Worm (Caenorhabditis elegans) whole organism, mixed stage, embryonic: Measurements from ENCODE around the gene eif-2A.

Source experiments
- M03D4.4 ChIP-seq: sonication (generic microtip); optimal IDR thresholded peaks from 2 replicates; lab custom pipeline; 2017; ENCODE audit warnings: mild to moderate bottlenecking, missing genetic modification characterization, missing compliant biosample characterization
- bed-3 ChIP-seq: fragments of 200-800 bp; sonication (Bioruptor generic); optimal IDR thresholded peaks from 3 replicates; lab custom pipeline; 2018; ENCODE audit warnings: mild to moderate bottlenecking, missing genetic modification characterization, moderate library complexity, missing compliant biosample characterization
- blmp-1 ChIP-seq: fragments of 150-350 bp; optimal IDR thresholded peaks from 2 replicates; lab custom pipeline; 2014; ENCODE audit warnings: missing biosample characterization, missing genetic modification characterization
- ceh-43 ChIP-seq: fragments of 200-800 bp; sonication (Bioruptor generic); optimal IDR thresholded peaks from 2 replicates; lab custom pipeline; 2018; ENCODE audit warnings: mild to moderate bottlenecking, missing genetic modification characterization, moderate library complexity, missing compliant biosample characterization
- ceh-83 ChIP-seq: fragments of 200-800 bp; sonication (Bioruptor generic); optimal IDR thresholded peaks from 2 replicates; lab custom pipeline; 2018; ENCODE audit warnings: mild to moderate bottlenecking, missing genetic modification characterization, missing compliant biosample characterization
- ces-1 ChIP-seq: fragments of 150-350 bp; optimal IDR thresholded peaks from 2 replicates; lab custom pipeline; 2014; ENCODE audit warnings: missing biosample characterization, missing genetic modification reagents, missing genetic modification characterization
- cnd-1 ChIP-seq: fragments of 200-800 bp; sonication (Bioruptor generic); optimal IDR thresholded peaks from 2 replicates; lab custom pipeline; 2018; ENCODE audit warnings: mild to moderate bottlenecking, missing genetic modification characterization, missing compliant biosample characterization
- drap-1 ChIP-seq: fragments of 200-800 bp; sonication (Bioruptor generic); optimal IDR thresholded peaks from 3 replicates; lab custom pipeline; 2018; ENCODE audit warnings: mild to moderate bottlenecking, missing genetic modification characterization, missing compliant biosample characterization
- elt-1 ChIP-seq: sonication (generic microtip); optimal IDR thresholded peaks from 2 replicates; lab custom pipeline; 2017; ENCODE audit warnings: missing genetic modification characterization, mild to moderate bottlenecking, missing compliant biosample characterization, antibody characterized with exemption, moderate library complexity, borderline replicate concordance; ENCODE audit not compliant: insufficient read depth
- flh-1 ChIP-seq: fragments of 200-800 bp; sonication (Bioruptor generic); optimal IDR thresholded peaks from 2 replicates; lab custom pipeline; 2018; ENCODE audit warnings: mild to moderate bottlenecking, missing genetic modification characterization, moderate library complexity, missing compliant biosample characterization
- ham-2 ChIP-seq: fragments of 200-800 bp; sonication (Bioruptor generic); optimal IDR thresholded peaks from 2 replicates; lab custom pipeline; 2018; ENCODE audit warnings: mild to moderate bottlenecking, missing genetic modification characterization, missing compliant biosample characterization
- hlh-1 ChIP-seq: fragments of 150-350 bp; optimal IDR thresholded peaks from 2 replicates; lab custom pipeline; 2014; ENCODE audit warnings: missing biosample characterization, missing genetic modification reagents, missing genetic modification characterization
- lsy-2 ChIP-seq: fragments of 150-350 bp; optimal IDR thresholded peaks from 2 replicates; lab custom pipeline; 2014; ENCODE audit warnings: missing biosample characterization, missing genetic modification characterization
- mab-5 ChIP-seq: fragments of 150-350 bp; optimal IDR thresholded peaks from 2 replicates; lab custom pipeline; 2014; ENCODE audit warnings: missing biosample characterization, missing genetic modification characterization
- mep-1 ChIP-seq: fragments of 150-350 bp; optimal IDR thresholded peaks from 2 replicates; lab custom pipeline; 2017; ENCODE audit warnings: missing biosample characterization, missing genetic modification reagents, missing genetic modification characterization, inconsistent platforms
- mls-2 ChIP-seq: sonication (generic microtip); optimal IDR thresholded peaks from 2 replicates; lab custom pipeline; 2016; ENCODE audit warnings: mild to moderate bottlenecking, missing genetic modification characterization, moderate library complexity, missing compliant biosample characterization
- nhr-12 ChIP-seq: fragments of 150-350 bp; optimal IDR thresholded peaks from 2 replicates; lab custom pipeline; 2014; ENCODE audit warnings: missing biosample characterization, missing genetic modification characterization
- nhr-2 ChIP-seq: fragments of 150-350 bp; optimal IDR thresholded peaks from 2 replicates; lab custom pipeline; 2014; ENCODE audit warnings: missing biosample characterization, missing genetic modification characterization
- nhr-237 ChIP-seq: fragments of 150-350 bp; optimal IDR thresholded peaks from 2 replicates; lab custom pipeline; 2014; ENCODE audit warnings: missing biosample characterization, missing genetic modification characterization
- nhr-28 ChIP-seq: fragments of 150-350 bp; optimal IDR thresholded peaks from 2 replicates; lab custom pipeline; 2014; ENCODE audit warnings: missing biosample characterization, missing genetic modification characterization
- nhr-76 ChIP-seq: sonication (generic microtip); optimal IDR thresholded peaks from 2 replicates; lab custom pipeline; 2017; ENCODE audit warnings: missing biosample characterization, missing genetic modification characterization
- pha-4 ChIP-seq: fragments of 150-350 bp; optimal IDR thresholded peaks from 2 replicates; lab custom pipeline; 2018; ENCODE audit warnings: missing biosample characterization, missing genetic modification reagents, missing genetic modification characterization
- sem-2 ChIP-seq: fragments of 200-800 bp; sonication (Bioruptor generic); optimal IDR thresholded peaks from 2 replicates; lab custom pipeline; 2018; ENCODE audit warnings: mild to moderate bottlenecking, missing genetic modification characterization, missing compliant biosample characterization
- snpc-4 ChIP-seq: fragments of 150-350 bp; optimal IDR thresholded peaks from 2 replicates; lab custom pipeline; 2014; ENCODE audit warnings: missing biosample characterization, missing genetic modification characterization
- sptf-1 ChIP-seq: sonication (generic microtip); optimal IDR thresholded peaks from 2 replicates; lab custom pipeline; 2017; ENCODE audit warnings: mild to moderate bottlenecking, missing genetic modification characterization, moderate library complexity, missing compliant biosample characterization
- unc-120 ChIP-seq: sonication (generic microtip); optimal IDR thresholded peaks from 2 replicates; lab custom pipeline; 2017; ENCODE audit warnings: missing genetic modification characterization, missing compliant biosample characterization; ENCODE audit not compliant: poor library complexity, severe bottlenecking
- zip-8 ChIP-seq: fragments of 150-350 bp; optimal IDR thresholded peaks from 2 replicates; lab custom pipeline; 2014; ENCODE audit warnings: missing biosample characterization, missing genetic modification characterization
- ztf-11 ChIP-seq: fragments of 150-350 bp; optimal IDR thresholded peaks from 2 replicates; lab custom pipeline; 2014; ENCODE audit warnings: missing biosample characterization, missing genetic modification characterization

The eif-2A gene

ce11 chrII:10416332-10416863 is at the start of gene eif-2A:
Gene eif-2A, plus strand, starts transcription at chrII:10416800.
- TF ChIP-seq zip-8 (tag; lab: Kevin White, UChicago), result no peak
- TF ChIP-seq flh-1 (GFP tag; lab: Kevin White, UChicago), result no peak
- no peak for TF ChIP-seq elt-1 (tag; lab: Kevin White, UChicago)
- TF ChIP-seq nhr-12, result no peak
- TF ChIP-seq mab-5 (tag; lab: Kevin White, UChicago), result no peak
- TF ChIP-seq ceh-83, result no peak
- no peak for TF ChIP-seq mls-2 (tag; lab: Kevin White, UChicago)
- TF ChIP-seq ces-1 (GFP tag; lab: Kevin White, UChicago), result peak; percentile 59
- TF ChIP-seq mep-1 (tag; lab: Kevin White, UChicago), result no peak
- no peak for TF ChIP-seq ceh-43 (GFP tag; lab: Kevin White, UChicago)
- peak; percentile 90 for TF ChIP-seq lsy-2 (tag; lab: Kevin White, UChicago)
- TF ChIP-seq sptf-1 (tag; lab: Kevin White, UChicago), result no peak
- TF ChIP-seq, all 35 proteins: peak for 2

DNA sequence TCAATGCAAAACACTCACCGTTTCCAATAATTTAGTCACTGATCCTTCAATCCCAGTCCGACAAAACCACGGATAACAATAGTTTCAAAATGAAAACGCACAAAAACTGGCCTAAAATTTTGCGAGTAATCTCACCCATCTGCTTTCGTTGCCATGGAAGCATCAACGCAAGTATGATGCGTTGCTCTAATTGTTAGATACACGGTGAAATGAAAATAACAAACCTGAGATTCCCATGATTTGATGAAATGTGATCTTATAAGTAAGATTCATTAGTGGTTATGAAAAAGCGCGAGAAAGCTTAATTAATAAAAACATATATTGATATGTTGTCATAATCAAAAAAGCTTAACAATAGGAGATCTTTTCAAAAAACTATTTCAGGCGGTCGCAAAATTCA is 49.4 kb upstream of the eif-2A start, which contains the start of gene ceh-57:
Gene ceh-57, minus strand, starts transcription at position 95 of the 400 bp plus-strand sequence.
- TF ChIP-seq pha-4 (no peak), ceh-43 (GFP tag; lab: Kevin White, UChicago) (no peak), sptf-1 (tag; lab: Kevin White, UChicago) (no peak), hlh-1 (no peak), ceh-83 (no peak), flh-1 (GFP tag; lab: Kevin White, UChicago) (no peak), nhr-76 (no peak)
- TF ChIP-seq, all 35 proteins: peak for 0

ce11 chrII:10369547-10370028 is 47.0 kb upstream of the eif-2A start, which contains the start of gene ceh-58:
Gene ceh-58, minus strand, starts transcription at chrII:10369597.
- no peak for TF ChIP-seq drap-1 (GFP tag; lab: Kevin White, UChicago)
- TF ChIP-seq ces-1 (GFP tag; lab: Kevin White, UChicago), result peak; percentile 98
- peak; percentile 53 for TF ChIP-seq ceh-43 (GFP tag; lab: Kevin White, UChicago)

ce11 chrII:10370826-10371225 is 45.8 kb upstream of the eif-2A start:
- no peak for TF ChIP-seq nhr-2 (tag; lab: Kevin White, UChicago)
- peak; percentile 18 for TF ChIP-seq mab-5 (tag; lab: Kevin White, UChicago)
- TF ChIP-seq hlh-1, result peak; percentile 36
- peak; percentile 71 for TF ChIP-seq ces-1 (GFP tag; lab: Kevin White, UChicago)
- TF ChIP-seq nhr-76, result no peak
- peak; percentile 14 for TF ChIP-seq unc-120 (tag; lab: Kevin White, UChicago)
- TF ChIP-seq, all 35 proteins: peak for 4

DNA sequence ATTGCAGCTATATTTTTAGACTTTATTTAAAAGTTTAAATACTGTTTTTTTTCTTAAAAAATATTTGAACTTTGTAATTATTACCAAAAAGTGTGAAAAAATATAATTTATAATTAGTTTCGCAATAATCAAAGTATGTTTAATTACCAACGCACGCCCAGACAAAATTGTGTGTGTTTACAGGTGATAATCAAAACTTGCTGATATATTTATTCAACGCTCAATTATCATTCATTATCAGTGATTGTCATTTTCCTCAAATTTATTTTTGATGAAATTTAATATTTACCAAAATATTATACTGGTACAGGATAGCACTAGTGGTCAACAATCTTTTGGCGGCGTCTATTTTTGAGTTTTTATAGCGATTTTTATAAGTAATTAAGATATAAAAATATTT is 43.6 kb upstream of the eif-2A start:
- TF ChIP-seq sem-2 (GFP tag; lab: Kevin White, UChicago) (no peak), M03D4.4 (no peak), bed-3 (no peak)

DNA sequence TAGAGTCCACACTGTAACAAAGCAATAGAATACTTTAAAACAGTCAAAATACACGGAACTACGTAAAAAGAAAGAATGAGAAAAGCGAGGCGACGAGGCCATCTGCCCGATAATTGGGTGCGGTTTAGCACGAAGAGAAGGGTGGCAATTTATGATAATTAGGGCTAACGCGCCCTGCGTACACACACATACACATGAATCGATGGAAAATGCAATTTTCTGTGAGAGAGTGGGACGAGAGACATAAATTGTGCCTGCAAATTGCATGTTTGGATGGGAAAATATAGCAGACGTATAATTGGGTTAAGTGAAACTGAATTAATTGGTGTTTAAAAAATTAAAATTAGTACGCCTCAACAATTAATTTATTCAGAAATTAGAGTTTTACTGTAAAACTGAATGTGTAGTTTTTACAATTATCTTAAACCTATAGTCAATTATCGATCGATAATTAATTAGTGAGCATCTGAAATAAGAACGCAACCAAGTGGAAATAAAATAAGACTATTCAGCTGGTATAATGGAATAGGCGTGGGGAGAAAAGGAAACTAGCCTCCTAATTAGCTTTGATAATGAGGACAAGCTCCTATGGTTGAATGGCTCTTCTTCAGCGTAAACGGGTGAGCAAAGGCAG is 42.9 kb upstream of the eif-2A start:
- TF ChIP-seq hlh-1 (no peak), unc-120 (tag; lab: Kevin White, UChicago) (no peak), nhr-76 (no peak), nhr-12 (no peak), sptf-1 (tag; lab: Kevin White, UChicago) (peak; percentile 76), drap-1 (GFP tag; lab: Kevin White, UChicago) (no peak), mep-1 (tag; lab: Kevin White, UChicago) (peak; percentile 13), blmp-1 (tag; lab: Kevin White, UChicago) (no peak), bed-3 (no peak), pha-4 (no peak), nhr-28 (tag; lab: Kevin White, UChicago) (no peak), ceh-43 (GFP tag; lab: Kevin White, UChicago) (peak; percentile 96), ces-1 (GFP tag; lab: Kevin White, UChicago) (peak; percentile 99), cnd-1 (tag; lab: Kevin White, UChicago) (peak; percentile 67), snpc-4 (tag; lab: Kevin White, UChicago) (no peak), nhr-237 (no peak), ztf-11 (tag; lab: Kevin White, UChicago) (peak; percentile 31), mab-5 (tag; lab: Kevin White, UChicago) (no peak), zip-8 (tag; lab: Kevin White, UChicago) (no peak), ham-2 (GFP tag; lab: Kevin White, UChicago) (peak; percentile 67), mls-2 (tag; lab: Kevin White, UChicago) (peak; percentile 79), nhr-2 (tag; lab: Kevin White, UChicago) (no peak)
